Fruit fly (Drosophila melanogaster): Measurements from ENCODE around the gene Ptth.

Gene Ptth

dm6 chr2L:606165-606564 is 29.5 kb upstream of the Ptth start (continued):
- TF ChIP-seq Lpt (GFP tag; optimal IDR thresholded peaks at IDR 0.05) (peak; percentile 64), CG8319 (GFP tag; optimal IDR thresholded peaks at IDR 0.05) (peak; percentile 52), CG1621 (tag; optimal IDR thresholded peaks at IDR 0.05) (peak; percentile 35), CG8119 (GFP tag; IDR thresholded peaks at IDR 0.05) (peak; percentile 92), CG6163 (GFP tag; IDR thresholded peaks at IDR 0.05) (peak; percentile 92), CG10669 (GFP tag; optimal IDR thresholded peaks at IDR 0.05) (peak; percentile 73), CG3032 (tag; optimal IDR thresholded peaks at IDR 0.05) (peak; percentile 71), achi (GFP tag; optimal IDR thresholded peaks at IDR 0.05) (peak; percentile 65)

- TF ChIP-seq CG6276 (GFP tag; optimal IDR thresholded peaks at IDR 0.05), result peak; percentile 78
- no peak for TF ChIP-seq topi (GFP tag; optimal IDR thresholded peaks at IDR 0.05)
- TF ChIP-seq svp (GFP tag), result peak; percentile 66
- no peak for TF ChIP-seq Eip93F (GFP tag; optimal IDR thresholded peaks at IDR 0.05)
- TF ChIP-seq Hr38 (GFP tag; optimal IDR thresholded peaks at IDR 0.05), result no peak
- no peak for TF ChIP-seq dsx (GFP tag; optimal IDR thresholded peaks at IDR 0.05; ENCODE audit: poor library complexity, severe bottlenecking)
- TF ChIP-seq lz (GFP tag; optimal IDR thresholded peaks at IDR 0.05), result no peak
- TF ChIP-seq CG6792 (GFP tag; optimal IDR thresholded peaks at IDR 0.05), result no peak
- TF ChIP-seq Smox (GFP tag; optimal IDR thresholded peaks at IDR 0.05), result no peak
- no peak for TF ChIP-seq CG11902 (GFP tag; optimal IDR thresholded peaks at IDR 0.05)
- peak; percentile 75 for TF ChIP-seq Eip78C (GFP tag)
- peak; percentile 75 for TF ChIP-seq CG15336 (GFP tag; IDR thresholded peaks at IDR 0.05)
- no peak for TF ChIP-seq CG31627 (GFP tag; optimal IDR thresholded peaks at IDR 0.05)
- TF ChIP-seq Lpt (GFP tag; optimal IDR thresholded peaks at IDR 0.05), result peak; percentile 46
- TF ChIP-seq dac (GFP tag; optimal IDR thresholded peaks at IDR 0.05), result peak; percentile 57
- TF ChIP-seq Ets21C (GFP tag; optimal IDR thresholded peaks at IDR 0.05), result no peak
- TF ChIP-seq CG8319 (GFP tag; optimal IDR thresholded peaks at IDR 0.05), result no peak
- TF ChIP-seq CG10669 (GFP tag; optimal IDR thresholded peaks at IDR 0.05), result peak; percentile 47
- peak; percentile 73 for TF ChIP-seq CG11294 (GFP tag; IDR thresholded peaks at IDR 0.05)
- TF ChIP-seq CG32006 (GFP tag; optimal IDR thresholded peaks at IDR 0.05), result peak; percentile 81
- TF ChIP-seq CG11762 (GFP tag; optimal IDR thresholded peaks at IDR 0.05; ENCODE audit: insufficient read depth), result peak; percentile 16
- no peak for TF ChIP-seq vri (GFP tag; optimal IDR thresholded peaks at IDR 0.05)
- no peak for TF ChIP-seq fd85E (GFP tag; optimal IDR thresholded peaks at IDR 0.05)
- TF ChIP-seq fd59A (GFP tag; optimal IDR thresholded peaks at IDR 0.05), result no peak
- TF ChIP-seq cyc (GFP tag; optimal IDR thresholded peaks at IDR 0.05), result no peak
- TF ChIP-seq pdm3 (GFP tag; optimal IDR thresholded peaks at IDR 0.05), result peak; percentile 37
- TF ChIP-seq CG6854 (GFP tag; optimal IDR thresholded peaks at IDR 0.05), result no peak
- peak; percentile 74 for TF ChIP-seq Gug (GFP tag; IDR thresholded peaks at IDR 0.05)
- TF ChIP-seq eg (GFP tag; IDR thresholded peaks at IDR 0.05), result peak; percentile 88
- no peak for TF ChIP-seq CG9139 (GFP tag; optimal IDR thresholded peaks at IDR 0.05)
- TF ChIP-seq Met (GFP tag; optimal IDR thresholded peaks at IDR 0.05), result peak; percentile 11
- TF ChIP-seq acj6 (GFP tag; optimal IDR thresholded peaks at IDR 0.05), result no peak
- TF ChIP-seq fkh (GFP tag; optimal IDR thresholded peaks at IDR 0.05), result no peak
- peak; percentile 32 for TF ChIP-seq CG3919 (GFP tag; optimal IDR thresholded peaks at IDR 0.05)
- peak; percentile 23 for TF ChIP-seq Sox14 (GFP tag; optimal IDR thresholded peaks at IDR 0.05)
- TF ChIP-seq spab (GFP tag; optimal IDR thresholded peaks at IDR 0.05), result no peak
- peak; percentile 29 for TF ChIP-seq CG10631 (GFP tag; optimal IDR thresholded peaks at IDR 0.05)
- TF ChIP-seq net (GFP tag; optimal IDR thresholded peaks at IDR 0.05), result peak; percentile 42
- no peak for TF ChIP-seq Blimp-1 (GFP tag; optimal IDR thresholded peaks at IDR 0.05)
- TF ChIP-seq CG6163 (GFP tag; IDR thresholded peaks at IDR 0.05), result peak; percentile 74
- TF ChIP-seq CG34406 (GFP tag; optimal IDR thresholded peaks at IDR 0.05), result no peak
- TF ChIP-seq Ets96B (tag; optimal IDR thresholded peaks at IDR 0.05), result no peak
- TF ChIP-seq Sox15 (GFP tag; optimal IDR thresholded peaks at IDR 0.05), result no peak
- TF ChIP-seq achi (GFP tag; optimal IDR thresholded peaks at IDR 0.05), result peak; percentile 38
- peak; percentile 49 for TF ChIP-seq OdsH (GFP tag; optimal IDR thresholded peaks at IDR 0.05)
- TF ChIP-seq salr (GFP tag; optimal IDR thresholded peaks at IDR 0.05), result peak in 1 of 2 experiments; percentile 21
- TF ChIP-seq Sox102F (GFP tag; optimal IDR thresholded peaks at IDR 0.05), result no peak
- TF ChIP-seq Eip75B (GFP tag; optimal IDR thresholded peaks at IDR 0.05), result no peak
These were observed 27.4 kb upstream of the Ptth start for dm6 chr2L:604060-604459.
